Worm (Caenorhabditis elegans) whole organism, L1 larva: Measurements from ENCODE around the gene F59E12.8.
A peak's percentile ranks its signal among the peaks of the same experiment; 100 is the strongest.

Experiments used
- alr-1 ChIP-seq: fragments of 200-800 bp; sonication (Bioruptor generic); optimal IDR thresholded peaks from 2 replicates; lab custom pipeline; 2018; ENCODE audit warnings: borderline replicate concordance, mild to moderate bottlenecking, missing genetic modification characterization, missing compliant biosample characterization
- aly-2 ChIP-seq: fragments of 150-350 bp; optimal IDR thresholded peaks from 2 replicates; lab custom pipeline; 2014; ENCODE audit warnings: missing biosample characterization, missing genetic modification characterization
- ama-1 ChIP-seq: fragments of 150-350 bp; optimal IDR thresholded peaks from 2 replicates; lab custom pipeline; 2014
- ceh-63 ChIP-seq: fragments of 200-800 bp; sonication (Bioruptor generic); optimal IDR thresholded peaks from 2 replicates; lab custom pipeline; 2018; ENCODE audit warnings: mild to moderate bottlenecking, missing genetic modification characterization, missing compliant biosample characterization
- ceh-8 ChIP-seq: fragments of 200-800 bp; sonication (Bioruptor generic); optimal IDR thresholded peaks from 2 replicates; lab custom pipeline; 2018; ENCODE audit warnings: mild to moderate bottlenecking, missing genetic modification characterization, moderate library complexity, missing compliant biosample characterization
- ceh-90 ChIP-seq: sonication (generic microtip); optimal IDR thresholded peaks from 2 replicates; lab custom pipeline; 2016; ENCODE audit warnings: missing genetic modification characterization, missing compliant biosample characterization
- ces-1 ChIP-seq: fragments of 150-350 bp; optimal IDR thresholded peaks from 2 replicates; lab custom pipeline; 2014; ENCODE audit warnings: missing biosample characterization, missing genetic modification reagents, missing genetic modification characterization
- dpl-1 ChIP-seq, 3 experiments: fragments of 150-350 bp in 2 of 3; sonication (generic microtip) in 1 of 3; optimal IDR thresholded peaks; 2 replicates each; lab custom pipeline; 2014 to 2017; ENCODE audit warnings: missing biosample characterization in 3 of 3, missing genetic modification characterization in 3 of 3, missing genetic modification reagents in 3 of 3
- dsc-1 ChIP-seq: sonication (generic microtip); optimal IDR thresholded peaks from 2 replicates; lab custom pipeline; 2016; ENCODE audit warnings: mild to moderate bottlenecking, missing genetic modification characterization, missing compliant biosample characterization
- efl-1 ChIP-seq, 4 experiments: fragments of 150-350 bp; optimal IDR thresholded peaks in 3 of 4; peaks in 1 of 4; 1 replicate in 1 of 4; 2 replicates in 3 of 4; lab custom pipeline; 2014; ENCODE audit warnings: missing biosample characterization in 2 of 4, missing genetic modification characterization in 2 of 4, missing genetic modification reagents in 2 of 4
- egl-13 ChIP-seq: sonication (generic microtip); optimal IDR thresholded peaks from 2 replicates; lab custom pipeline; 2016; ENCODE audit warnings: missing genotype, missing genetic modification reagents, missing genetic modification characterization, missing compliant biosample characterization
- elt-2 ChIP-seq: sonication (generic microtip); optimal IDR thresholded peaks from 2 replicates; lab custom pipeline; 2016; ENCODE audit warnings: missing genetic modification characterization, mild to moderate bottlenecking, inconsistent platforms, missing compliant biosample characterization, missing genetic modification reagents
- fkh-8 ChIP-seq: sonication (generic microtip); optimal IDR thresholded peaks from 2 replicates; lab custom pipeline; 2016; ENCODE audit warnings: mild to moderate bottlenecking, missing genetic modification characterization, missing compliant biosample characterization
- grh-1 ChIP-seq: fragments of 200-800 bp; sonication (Bioruptor generic); IDR thresholded peaks from 2 replicates; pipeline ENCODE4 v1.3.6; 2022; ENCODE audit warnings: missing genetic modification reagents, missing genetic modification characterization, missing compliant biosample characterization
- hlh-4 ChIP-seq: sonication (generic microtip); optimal IDR thresholded peaks from 2 replicates; lab custom pipeline; 2016; ENCODE audit warnings: mild to moderate bottlenecking, missing genetic modification characterization, missing compliant biosample characterization
- isw-1 ChIP-seq: fragments of 200-800 bp; sonication (Bioruptor generic); IDR thresholded peaks from 2 replicates; pipeline ENCODE4 v1.3.6; 2022; ENCODE audit warnings: missing genetic modification characterization, missing compliant biosample characterization
- jun-1 ChIP-seq: fragments of 150-350 bp; optimal IDR thresholded peaks from 2 replicates; lab custom pipeline; 2014; ENCODE audit warnings: missing biosample characterization, missing genetic modification reagents, missing genetic modification characterization
- lin-13 ChIP-seq: fragments of 150-350 bp; optimal IDR thresholded peaks from 2 replicates; lab custom pipeline; 2014; ENCODE audit warnings: missing biosample characterization, missing genetic modification reagents, missing genetic modification characterization
- lin-14 ChIP-seq: fragments of 200-800 bp; sonication (Bioruptor generic); optimal IDR thresholded peaks from 2 replicates; lab custom pipeline; 2018; ENCODE audit warnings: mild to moderate bottlenecking, missing genetic modification characterization, moderate library complexity, missing compliant biosample characterization
- lin-15B ChIP-seq: fragments of 150-350 bp; sonication (generic microtip); optimal IDR thresholded peaks from 3 replicates; lab custom pipeline; 2014; ENCODE audit warnings: missing biosample characterization, missing genetic modification characterization
- lin-35 ChIP-seq, 2 experiments: fragments of 150-350 bp; optimal IDR thresholded peaks; 2 replicates each; lab custom pipeline; 2014; ENCODE audit warnings: missing biosample characterization in 2 of 2, missing genetic modification characterization in 2 of 2, missing genetic modification reagents in 2 of 2
- lin-39 ChIP-seq: fragments of 150-350 bp; optimal IDR thresholded peaks from 2 replicates; lab custom pipeline; 2014; ENCODE audit warnings: missing biosample characterization, missing genetic modification reagents, missing genetic modification characterization
- lir-3 ChIP-seq: sonication (generic microtip); optimal IDR thresholded peaks from 2 replicates; lab custom pipeline; 2016; ENCODE audit warnings: mild to moderate bottlenecking, missing genetic modification characterization, moderate library complexity, missing compliant biosample characterization; ENCODE audit not compliant: poor library complexity
- mab-9 ChIP-seq: fragments of 200-800 bp; sonication (Bioruptor generic); IDR thresholded peaks from 2 replicates; pipeline ENCODE4 v1.3.6; 2022; ENCODE audit warnings: missing genetic modification reagents, missing genetic modification characterization, missing compliant biosample characterization
- mdl-1 ChIP-seq, 2 experiments: fragments of 150-350 bp; optimal IDR thresholded peaks; 2 replicates each; lab custom pipeline; 2014 to 2017; ENCODE audit warnings: missing biosample characterization in 2 of 2, missing genetic modification characterization in 2 of 2, inconsistent platforms in 1 of 2
- nhr-11 ChIP-seq: fragments of 150-350 bp; optimal IDR thresholded peaks from 2 replicates; lab custom pipeline; 2014; ENCODE audit warnings: missing biosample characterization, missing genetic modification characterization
- nhr-12 ChIP-seq: sonication (generic microtip); optimal IDR thresholded peaks from 2 replicates; lab custom pipeline; 2017; ENCODE audit warnings: missing biosample characterization, missing genetic modification characterization
- nhr-19 ChIP-seq: fragments of 200-800 bp; sonication (Bioruptor generic); conservative IDR thresholded peaks from 2 replicates; pipeline ENCODE4 v1.3.6; 2022; ENCODE audit warnings: missing genetic modification characterization, missing compliant biosample characterization
- nhr-20 ChIP-seq: sonication (generic microtip); optimal IDR thresholded peaks from 2 replicates; lab custom pipeline; 2016; ENCODE audit warnings: mild to moderate bottlenecking, missing genetic modification characterization, missing compliant biosample characterization
- nhr-47 ChIP-seq: sonication (generic microtip); optimal IDR thresholded peaks from 2 replicates; lab custom pipeline; 2016; ENCODE audit warnings: mild to moderate bottlenecking, missing genetic modification characterization, moderate library complexity, missing compliant biosample characterization
- nhr-71 ChIP-seq: sonication (generic microtip); optimal IDR thresholded peaks from 2 replicates; lab custom pipeline; 2016; ENCODE audit warnings: mild to moderate bottlenecking, missing genetic modification characterization, moderate library complexity, missing compliant biosample characterization
- nhr-84 ChIP-seq: sonication (generic microtip); optimal IDR thresholded peaks from 2 replicates; lab custom pipeline; 2017; ENCODE audit warnings: missing biosample characterization, missing genetic modification characterization
- nhr-85 ChIP-seq: sonication (generic microtip); peaks from one replicate; lab custom pipeline; 2016; ENCODE audit warnings: missing genetic modification characterization, inconsistent platforms, missing compliant biosample characterization
- pag-3 ChIP-seq: sonication (generic microtip); optimal IDR thresholded peaks from 2 replicates; lab custom pipeline; 2017; ENCODE audit warnings: missing genetic modification characterization, mild to moderate bottlenecking, missing compliant biosample characterization, antibody characterized with exemption, borderline replicate concordance; ENCODE audit not compliant: insufficient read depth
- skn-1 ChIP-seq: fragments of 150-350 bp; optimal IDR thresholded peaks from 2 replicates; lab custom pipeline; 2014; ENCODE audit warnings: missing biosample characterization, missing genetic modification characterization
- snu-23 ChIP-seq: sonication (generic microtip); optimal IDR thresholded peaks from 2 replicates; lab custom pipeline; 2016; ENCODE audit warnings: missing genetic modification characterization, missing compliant biosample characterization
- sptf-1 ChIP-seq: fragments of 150-350 bp; optimal IDR thresholded peaks from 2 replicates; lab custom pipeline; 2014; ENCODE audit warnings: missing biosample characterization, missing genetic modification characterization
- sup-37 ChIP-seq: fragments of 200-800 bp; sonication (Bioruptor generic); optimal IDR thresholded peaks from 2 replicates; lab custom pipeline; 2018; ENCODE audit warnings: mild to moderate bottlenecking, missing genetic modification characterization, missing compliant biosample characterization
- tbx-2 ChIP-seq: sonication (generic microtip); optimal IDR thresholded peaks from 2 replicates; lab custom pipeline; 2016; ENCODE audit warnings: missing genetic modification characterization, missing compliant biosample characterization
- tlp-1 ChIP-seq: fragments of 150-350 bp; optimal IDR thresholded peaks from 2 replicates; lab custom pipeline; 2014; ENCODE audit warnings: missing biosample characterization, missing genetic modification characterization
- unc-62 ChIP-seq: fragments of 150-350 bp; optimal IDR thresholded peaks from 2 replicates; lab custom pipeline; 2014; ENCODE audit warnings: missing biosample characterization, missing genetic modification reagents, missing genetic modification characterization
- unc-98 ChIP-seq: fragments of 200-800 bp; sonication (Bioruptor generic); IDR thresholded peaks from 2 replicates; pipeline ENCODE4 v1.3.6; 2022; ENCODE audit warnings: missing genetic modification characterization, missing compliant biosample characterization
- vab-15 ChIP-seq: sonication (generic microtip); optimal IDR thresholded peaks from 2 replicates; lab custom pipeline; 2017; ENCODE audit warnings: missing genotype, mild to moderate bottlenecking, missing genetic modification characterization, missing compliant biosample characterization
- xbp-1 ChIP-seq: sonication (generic microtip); optimal IDR thresholded peaks from 2 replicates; lab custom pipeline; 2016; ENCODE audit warnings: missing genetic modification characterization, missing compliant biosample characterization
- zag-1 ChIP-seq: fragments of 150-350 bp; optimal IDR thresholded peaks from 2 replicates; lab custom pipeline; 2014; ENCODE audit warnings: missing biosample characterization, missing genetic modification characterization
- ztf-11 ChIP-seq, 2 experiments: sonication (generic microtip); optimal IDR thresholded peaks; 2 replicates each; lab custom pipeline; 2016 to 2017; ENCODE audit warnings: missing genetic modification characterization in 2 of 2, missing biosample characterization in 1 of 2, missing compliant biosample characterization in 1 of 2

Gene F59E12.8

DNA sequence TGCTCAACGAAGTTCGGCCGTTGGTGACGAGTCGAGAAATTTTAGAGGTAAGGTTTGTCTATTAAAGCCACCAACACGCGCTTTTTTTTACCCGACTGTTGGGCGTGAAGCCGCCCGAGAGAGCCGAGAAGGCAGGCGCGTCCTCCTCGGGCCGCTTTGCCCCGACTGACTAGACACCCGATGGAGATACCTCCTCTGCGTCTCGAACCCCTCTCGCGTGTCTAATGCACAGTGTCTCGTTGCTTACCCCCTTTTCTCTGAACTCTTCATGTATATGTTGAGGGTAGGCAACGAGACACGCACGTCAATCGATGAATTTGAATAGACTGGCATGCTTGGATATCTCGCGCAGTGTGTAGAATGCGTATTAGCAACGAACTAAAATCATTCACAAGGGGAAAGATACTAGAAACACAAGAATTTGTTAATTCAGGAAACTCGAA lies 25.0 kb upstream of the F59E12.8 start (continued):
- TF ChIP-seq nhr-11 (tag; lab: Kevin White, UChicago) (peak; percentile 25), elt-2 (peak; percentile 80), ceh-63 (GFP tag; lab: Kevin White, UChicago) (no peak), lin-15B (no peak), alr-1 (tag; lab: Kevin White, UChicago) (no peak), mab-9 (GFP tag; lab: Robert Waterston, UW) (peak; percentile 71), isw-1 (GFP tag; lab: Robert Waterston, UW) (peak; percentile 75), lin-13 (GFP tag; lab: Kevin White, UChicago) (peak; percentile 73), hlh-4 (tag; lab: Kevin White, UChicago) (no peak), ama-1 (lab: Kevin White, UChicago) (peak; percentile 99), aly-2 (tag; lab: Kevin White, UChicago) (peak; percentile 66), sup-37 (GFP tag; lab: Kevin White, UChicago) (no peak), unc-98 (no peak), nhr-19 (peak; percentile 84), tbx-2 (tag; lab: Kevin White, UChicago) (peak; percentile 81)

DNA sequence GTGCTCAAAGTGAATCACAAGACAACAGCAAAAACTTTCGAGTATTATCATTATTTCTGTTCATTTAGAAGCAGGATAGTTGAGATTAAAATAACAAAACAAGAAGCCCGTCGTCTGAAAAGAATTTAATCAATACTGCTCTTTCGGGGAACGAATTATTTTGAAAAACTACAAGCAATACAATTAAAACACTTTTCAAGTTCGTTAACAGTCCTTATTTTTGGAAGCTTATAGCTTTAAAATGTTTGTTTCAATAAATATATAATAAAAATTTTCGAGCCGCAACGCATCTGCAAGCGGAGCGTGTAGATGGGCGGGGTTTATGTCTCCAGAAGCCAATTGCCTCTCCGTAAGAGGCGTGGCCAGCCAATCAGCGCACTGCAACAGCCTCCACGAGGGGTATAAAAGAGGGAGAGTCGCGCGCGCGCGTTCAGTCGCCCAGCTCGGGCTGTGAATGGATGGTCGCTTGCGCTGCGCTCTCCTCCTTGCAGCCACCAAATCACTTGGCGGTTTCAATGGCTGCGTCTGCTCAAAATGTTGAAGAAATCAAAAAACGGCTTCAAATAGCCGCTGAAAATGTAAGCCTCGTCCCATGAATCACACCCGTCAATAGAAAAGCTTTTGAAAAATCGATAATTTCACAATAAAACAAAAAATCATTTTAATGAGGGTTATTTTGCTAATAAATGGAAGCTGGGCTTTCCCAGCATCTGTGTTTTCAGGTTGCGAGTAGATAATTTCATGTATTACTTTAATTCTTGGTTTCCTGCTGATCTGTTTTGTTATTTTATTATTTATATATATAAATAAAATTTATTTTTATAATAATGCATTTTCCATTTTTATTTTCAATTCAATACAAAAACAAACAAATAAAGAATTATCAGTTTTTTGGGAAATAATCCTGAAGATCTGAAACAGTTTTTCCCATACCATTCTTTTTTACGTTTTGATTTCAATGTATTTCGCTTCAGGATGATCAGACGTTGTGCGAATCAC lies 24.3 kb upstream of the F59E12.8 start, which contains the start of the genes ift-43 and mdt-26:
TSS of gene ift-43 (minus strand) at position 51 of the 999 bp plus-strand sequence.
TSS of gene mdt-26 (plus strand) at position 446 of the 999 bp plus-strand sequence.
- peak; percentile 67 for TF ChIP-seq lin-13 (GFP tag; lab: Kevin White, UChicago)
- TF ChIP-seq mdl-1 (tag; optimal IDR thresholded peaks at IDR 0.05; lab: Kevin White, UChicago), result peak in 1 of 2 experiments; percentile 78
- peak; percentile 84 for TF ChIP-seq skn-1 (tag; lab: Kevin White, UChicago)
- peak in 1 of 2 experiments; percentile 82 for TF ChIP-seq ztf-11 (tag; optimal IDR thresholded peaks at IDR 0.05; lab: Kevin White, UChicago)
- peak; percentile 90 for TF ChIP-seq nhr-20 (tag; lab: Kevin White, UChicago)
- peak; percentile 94 for TF ChIP-seq nhr-47 (tag; lab: Kevin White, UChicago)
- TF ChIP-seq dpl-1 (GFP tag; optimal IDR thresholded peaks at IDR 0.05; lab: Kevin White, UChicago), result peak; percentile 35 to 70 (median 60)
- peak; percentile 77 to 79 for TF ChIP-seq lin-35 (GFP tag; optimal IDR thresholded peaks at IDR 0.05; lab: Kevin White, UChicago)
- TF ChIP-seq pag-3 (tag; lab: Kevin White, UChicago), result peak; percentile 1
- no peak for TF ChIP-seq alr-1 (tag; lab: Kevin White, UChicago)
- TF ChIP-seq unc-98, result no peak
- TF ChIP-seq ces-1 (GFP tag; lab: Kevin White, UChicago), result no peak
- TF ChIP-seq nhr-12 (tag; lab: Kevin White, UChicago), result no peak
- TF ChIP-seq dsc-1 (tag; lab: Kevin White, UChicago), result peak; percentile 93
- TF ChIP-seq ama-1 (lab: Kevin White, UChicago), result peak; percentile 99
- TF ChIP-seq egl-13, result peak; percentile 85
- peak; percentile 1 for TF ChIP-seq nhr-11 (tag; lab: Kevin White, UChicago)
- TF ChIP-seq snu-23 (GFP tag; lab: Kevin White, UChicago), result peak; percentile 93
- TF ChIP-seq ceh-8 (GFP tag; lab: Kevin White, UChicago), result peak; percentile 58
- TF ChIP-seq lin-14 (GFP tag; lab: Kevin White, UChicago), result peak; percentile 76
- TF ChIP-seq lir-3 (tag; lab: Kevin White, UChicago), result peak; percentile 53
- TF ChIP-seq tbx-2 (tag; lab: Kevin White, UChicago), result peak; percentile 92
- TF ChIP-seq nhr-84 (tag; lab: Kevin White, UChicago), result no peak
- no peak for TF ChIP-seq ceh-90 (tag; lab: Kevin White, UChicago)
- TF ChIP-seq zag-1 (tag; lab: Kevin White, UChicago), result no peak
- TF ChIP-seq lin-39 (tag; lab: Kevin White, UChicago), result peak; percentile 38
- peak; percentile 66 for TF ChIP-seq grh-1 (GFP tag; lab: Robert Waterston, UW)
- no peak for TF ChIP-seq sptf-1
- TF ChIP-seq unc-62 (GFP tag; lab: Kevin White, UChicago), result no peak
- peak; percentile 68 to 74 for TF ChIP-seq efl-1 (optimal IDR thresholded peaks at IDR 0.05; lab: Kevin White, UChicago)
- TF ChIP-seq efl-1 (GFP tag; optimal IDR thresholded peaks at IDR 0.05 in 1 of 2; lab: Kevin White, UChicago), result peak; percentile 64 to 96
- TF ChIP-seq tlp-1 (tag; lab: Kevin White, UChicago), result no peak
- TF ChIP-seq fkh-8 (tag; lab: Kevin White, UChicago), result peak; percentile 90
- TF ChIP-seq nhr-71 (tag; lab: Kevin White, UChicago), result peak; percentile 93
- TF ChIP-seq vab-15 (tag; lab: Kevin White, UChicago), result no peak
- peak; percentile 82 for TF ChIP-seq jun-1
- TF ChIP-seq nhr-85 (tag; lab: Kevin White, UChicago), result peak; percentile 87
- TF ChIP-seq xbp-1 (tag; lab: Kevin White, UChicago), result peak; percentile 96
